Fruit fly (Drosophila melanogaster): Measurements from ENCODE around the gene fkh.

DNA sequence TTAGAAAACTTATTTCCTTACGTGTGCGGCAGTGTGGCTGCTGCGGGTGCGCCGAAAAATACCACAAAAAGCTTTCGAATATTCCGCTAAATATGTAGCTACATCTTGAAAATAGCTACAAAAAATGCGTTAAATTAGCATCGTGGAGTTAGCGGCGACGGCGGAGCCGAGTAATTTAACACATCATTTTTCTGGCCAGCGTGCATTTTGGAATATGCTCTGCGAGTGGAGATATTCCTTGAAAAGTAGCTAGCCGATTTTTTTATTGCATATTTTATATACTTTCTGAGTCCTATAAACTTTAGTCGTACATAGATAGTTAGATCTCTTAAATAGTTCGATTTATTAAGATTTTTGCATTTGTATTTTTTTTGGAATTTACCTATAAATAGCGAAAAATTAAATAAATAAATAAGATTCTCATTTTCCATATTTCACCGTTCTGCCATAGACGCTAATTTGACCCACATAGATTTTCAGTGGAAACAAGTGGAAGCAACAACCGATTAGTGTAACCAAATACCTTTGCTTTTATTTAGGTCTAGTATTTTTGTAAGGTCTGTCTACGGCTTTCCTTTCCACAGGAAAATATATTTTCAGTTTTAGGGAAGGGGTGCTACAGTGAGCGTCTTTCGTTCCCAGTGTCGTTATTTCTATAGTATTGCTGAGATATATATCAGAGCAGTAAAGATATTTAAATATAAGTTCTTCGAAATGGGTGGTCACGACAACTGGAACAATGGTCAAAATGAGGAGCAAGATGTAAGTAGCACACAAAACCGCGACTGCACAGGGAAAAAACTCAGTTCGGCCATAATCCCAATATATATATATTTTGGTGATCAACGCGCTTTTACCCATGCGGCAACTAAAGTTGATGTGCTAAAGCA is 14.4 kb upstream of the fkh start, which contains the start of the genes Noa36 and Hrb98DE:
- TF ChIP-seq toe (GFP tag; optimal IDR thresholded peaks at IDR 0.05) (peak; percentile 65), bab1 (GFP tag; optimal IDR thresholded peaks at IDR 0.05) (no peak), Hr96 (GFP tag; optimal IDR thresholded peaks at IDR 0.05) (peak; percentile 40)
